Worm (Caenorhabditis elegans) whole organism, young adult: ENCODE data around the gene F19F10.14.

Experiments
- B0336.3 ChIP-seq: fragments of 200-800 bp; sonication (Bioruptor generic); IDR thresholded peaks from 2 replicates; pipeline ENCODE4 v1.3.6; 2022; ENCODE audit warnings: missing genetic modification characterization, missing compliant biosample characterization
- C06A6.2 ChIP-seq: fragments of 200-800 bp; sonication (Bioruptor generic); conservative IDR thresholded peaks from 2 replicates; pipeline ENCODE4 v1.3.6; 2022; ENCODE audit warnings: missing genetic modification characterization, missing compliant biosample characterization
- C17E4.6 ChIP-seq: fragments of 200-800 bp; sonication (Bioruptor generic); IDR thresholded peaks from 2 replicates; pipeline ENCODE4 v1.3.6; 2022; ENCODE audit warnings: missing genetic modification reagents, missing genetic modification characterization, missing compliant biosample characterization
- F49E8.2 ChIP-seq: sonication (generic microtip); optimal IDR thresholded peaks from 3 replicates; lab custom pipeline; 2017; ENCODE audit warnings: missing genetic modification characterization, mild to moderate bottlenecking, missing compliant biosample characterization, antibody characterized with exemption, moderate library complexity; ENCODE audit not compliant: insufficient read depth
- F57A8.1 ChIP-seq: fragments of 200-800 bp; sonication (Bioruptor generic); optimal IDR thresholded peaks from 2 replicates; lab custom pipeline; 2018; ENCODE audit warnings: mild to moderate bottlenecking, missing genetic modification characterization, moderate library complexity, missing compliant biosample characterization
- T07F8.4 ChIP-seq: sonication (generic microtip); optimal IDR thresholded peaks from 2 replicates; lab custom pipeline; 2016; ENCODE audit warnings: mild to moderate bottlenecking, missing genetic modification characterization, moderate library complexity, missing compliant biosample characterization
- T26A5.8 ChIP-seq: sonication (generic microtip); optimal IDR thresholded peaks from 2 replicates; lab custom pipeline; 2016; ENCODE audit warnings: missing genetic modification characterization, missing compliant biosample characterization
- Y53F4B.3 ChIP-seq: fragments of 200-800 bp; sonication (Bioruptor generic); IDR thresholded peaks from 2 replicates; pipeline ENCODE4 v1.3.6; 2022; ENCODE audit warnings: missing genetic modification reagents, missing genetic modification characterization, missing compliant biosample characterization
- aptf-2 ChIP-seq: fragments of 200-800 bp; sonication (Bioruptor generic); conservative IDR thresholded peaks from 2 replicates; pipeline ENCODE4 v1.3.6; 2022; ENCODE audit warnings: missing genetic modification reagents, missing genetic modification characterization, missing compliant biosample characterization
- bed-1 ChIP-seq: fragments of 200-800 bp; sonication (Bioruptor generic); IDR thresholded peaks from 2 replicates; pipeline ENCODE4 v1.3.6; 2022; ENCODE audit warnings: missing genetic modification reagents, missing genetic modification characterization, missing compliant biosample characterization
- cebp-1 ChIP-seq, 2 experiments: fragments of 200-800 bp in 1 of 2; sonication (Bioruptor generic) in 1 of 2; sonication (generic microtip) in 1 of 2; IDR thresholded peaks in 1 of 2; optimal IDR thresholded peaks in 1 of 2; 2 replicates each; pipeline versions ENCODE4 v1.3.6 to Lab custom; 2017 to 2022; ENCODE audit warnings: missing compliant biosample characterization in 2 of 2, missing genetic modification characterization in 2 of 2, mild to moderate bottlenecking in 1 of 2, missing genetic modification reagents in 1 of 2, moderate library complexity in 1 of 2
- ceh-40 ChIP-seq: fragments of 200-800 bp; sonication (Bioruptor generic); IDR thresholded peaks from 2 replicates; pipeline ENCODE4 v1.3.6; 2022; ENCODE audit warnings: missing genetic modification characterization, missing compliant biosample characterization
- ceh-58 ChIP-seq: fragments of 200-800 bp; sonication (Bioruptor generic); IDR thresholded peaks from 2 replicates; pipeline ENCODE4 v1.3.6; 2022; ENCODE audit warnings: missing genetic modification characterization, missing compliant biosample characterization
- ceh-79 ChIP-seq: sonication (generic microtip); optimal IDR thresholded peaks from 2 replicates; lab custom pipeline; 2017; ENCODE audit warnings: mild to moderate bottlenecking, missing genetic modification characterization, missing compliant biosample characterization
- die-1 ChIP-seq: sonication (generic microtip); optimal IDR thresholded peaks from 2 replicates; lab custom pipeline; 2016; ENCODE audit warnings: missing genotype, mild to moderate bottlenecking, missing genetic modification characterization, missing compliant biosample characterization
- dox-1 ChIP-seq: fragments of 200-800 bp; sonication (Bioruptor generic); IDR thresholded peaks from 2 replicates; pipeline ENCODE4 v1.3.6; 2022; ENCODE audit warnings: missing genetic modification reagents, missing genetic modification characterization, missing compliant biosample characterization
- dpl-1 ChIP-seq: fragments of 150-350 bp; optimal IDR thresholded peaks from 2 replicates; lab custom pipeline; 2014; ENCODE audit warnings: missing biosample characterization, missing genetic modification reagents, missing genetic modification characterization
- efl-1 ChIP-seq: fragments of 150-350 bp; optimal IDR thresholded peaks from 2 replicates; lab custom pipeline; 2014; ENCODE audit warnings: missing biosample characterization, missing genetic modification reagents, missing genetic modification characterization
- egrh-3 ChIP-seq: fragments of 200-800 bp; sonication (Bioruptor generic); IDR thresholded peaks from 2 replicates; pipeline ENCODE4 v1.3.6; 2022; ENCODE audit warnings: missing genetic modification reagents, missing genetic modification characterization, missing compliant biosample characterization
- lin-26 ChIP-seq: fragments of 200-800 bp; sonication (Bioruptor generic); IDR thresholded peaks from 2 replicates; pipeline ENCODE4 v1.3.6; 2022; ENCODE audit warnings: missing genetic modification reagents, missing genetic modification characterization, missing compliant biosample characterization
- lsy-27 ChIP-seq: sonication (generic microtip); optimal IDR thresholded peaks from 2 replicates; lab custom pipeline; 2017; ENCODE audit warnings: missing genetic modification characterization, mild to moderate bottlenecking, missing compliant biosample characterization, antibody characterized with exemption, missing genotype, borderline replicate concordance; ENCODE audit not compliant: insufficient read depth
- madf-10 ChIP-seq: sonication (generic microtip); optimal IDR thresholded peaks from 2 replicates; lab custom pipeline; 2016; ENCODE audit warnings: mild to moderate bottlenecking, missing genetic modification characterization, missing compliant biosample characterization
- madf-6 ChIP-seq: fragments of 200-800 bp; sonication (Bioruptor generic); IDR thresholded peaks from 2 replicates; pipeline ENCODE4 v1.3.6; 2022; ENCODE audit warnings: missing genetic modification reagents, missing genetic modification characterization, missing compliant biosample characterization
- madf-8 ChIP-seq: fragments of 200-800 bp; sonication (Bioruptor generic); conservative IDR thresholded peaks from 2 replicates; pipeline ENCODE4 v1.3.6; 2022; ENCODE audit warnings: missing genetic modification reagents, missing genetic modification characterization, missing compliant biosample characterization
- mel-28 ChIP-seq: sonication (generic microtip); optimal IDR thresholded peaks from 2 replicates; lab custom pipeline; 2016; ENCODE audit warnings: borderline replicate concordance, mild to moderate bottlenecking, missing genetic modification characterization, missing compliant biosample characterization
- mes-4 ChIP-seq: sonication (generic microtip); optimal IDR thresholded peaks from 2 replicates; lab custom pipeline; 2016; ENCODE audit warnings: missing genotype, missing genetic modification characterization, missing compliant biosample characterization
- rec-8 ChIP-seq, 2 experiments: sonication (generic microtip); optimal IDR thresholded peaks; 2 replicates each; lab custom pipeline; 2016; ENCODE audit warnings: mild to moderate bottlenecking in 2 of 2, missing genetic modification characterization in 2 of 2, missing genetic modification reagents in 2 of 2, missing genotype in 2 of 2, missing biosample characterization in 1 of 2, missing compliant biosample characterization in 1 of 2, moderate library complexity in 1 of 2
- sdz-38 ChIP-seq: sonication (generic microtip); optimal IDR thresholded peaks from 2 replicates; lab custom pipeline; 2016; ENCODE audit warnings: missing genotype, missing genetic modification characterization, missing compliant biosample characterization
- snpc-4 ChIP-seq, 5 experiments: fragments of 150-350 bp in 1 of 5; sonication (generic microtip) in 4 of 5; optimal IDR thresholded peaks; 2 replicates each; lab custom pipeline; 2014 to 2018; ENCODE audit warnings: missing genetic modification characterization in 5 of 5, missing biosample characterization in 3 of 5, antibody characterized with exemption in 2 of 5, mild to moderate bottlenecking in 2 of 5, missing compliant biosample characterization in 2 of 5, missing genotype in 2 of 5, moderate library complexity in 2 of 5, missing genetic modification reagents in 1 of 5
- tbp1 ChIP-seq: fragments of 200-800 bp; sonication (Bioruptor generic); optimal IDR thresholded peaks from 2 replicates; lab custom pipeline; 2018; ENCODE audit warnings: mild to moderate bottlenecking, missing genetic modification characterization, missing compliant biosample characterization
- tbx-9 ChIP-seq: sonication (generic microtip); optimal IDR thresholded peaks from 2 replicates; lab custom pipeline; 2016; ENCODE audit warnings: borderline replicate concordance, missing genetic modification characterization, inconsistent platforms, missing compliant biosample characterization
- tlf-1 ChIP-seq: fragments of 200-800 bp; sonication (Bioruptor generic); optimal IDR thresholded peaks from 2 replicates; lab custom pipeline; 2018; ENCODE audit warnings: mild to moderate bottlenecking, missing genetic modification characterization, missing compliant biosample characterization
- zfh-2 ChIP-seq: fragments of 200-800 bp; sonication (Bioruptor generic); conservative IDR thresholded peaks from 2 replicates; pipeline ENCODE4 v1.3.6; 2022; ENCODE audit warnings: missing genetic modification reagents, missing genetic modification characterization, missing compliant biosample characterization
- ztf-18 ChIP-seq: sonication (generic microtip); optimal IDR thresholded peaks from 2 replicates; lab custom pipeline; 2016; ENCODE audit warnings: missing genotype, mild to moderate bottlenecking, missing genetic modification characterization, missing compliant biosample characterization
- ztf-25 ChIP-seq: fragments of 200-800 bp; sonication (Bioruptor generic); IDR thresholded peaks from 2 replicates; pipeline ENCODE4 v1.3.6; 2022; ENCODE audit warnings: missing genetic modification reagents, missing genetic modification characterization, missing compliant biosample characterization
- ztf-28 ChIP-seq: fragments of 200-800 bp; sonication (Bioruptor generic); IDR thresholded peaks from 2 replicates; pipeline ENCODE4 v1.3.6; 2022; ENCODE audit warnings: missing genetic modification reagents, missing genetic modification characterization, missing compliant biosample characterization

The F19F10.14 gene

ce11 chrV:7604858-7605257, 34.0 kb upstream of the F19F10.14 start, which contains the start of gene clec-213:
TSS of gene clec-213 (plus strand) at chrV:7605158.
- TF ChIP-seq C06A6.2, result no peak
- TF ChIP-seq F49E8.2, result no peak

ce11 chrV:7603404-7603803, 32.5 kb upstream of the F19F10.14 start, which contains the start of gene C50E3.11:
TSS of gene C50E3.11 (minus strand) at chrV:7603486.
- TF ChIP-seq efl-1 (peak; percentile 86), dpl-1 (GFP tag; lab: Kevin White, UChicago) (peak; percentile 28), ztf-28 (GFP tag; lab: Robert Waterston, UW) (no peak), madf-6 (GFP tag; lab: Robert Waterston, UW) (peak; percentile 84), tbp1 (GFP tag; lab: Kevin White, UChicago) (no peak), mel-28 (tag; lab: Kevin White, UChicago) (no peak), ceh-40 (GFP tag; lab: Robert Waterston, UW) (no peak), madf-8 (GFP tag; lab: Robert Waterston, UW) (peak; percentile 26; the same call in 1 of the 2 replicates)

- TF ChIP-seq F57A8.1 (GFP tag; lab: Kevin White, UChicago) (no peak), madf-10 (tag; lab: Kevin White, UChicago) (no peak), cebp-1 (GFP tag; IDR thresholded peaks at IDR 0.05; lab: Robert Waterston, UW) (no peak), cebp-1 (tag; optimal IDR thresholded peaks at IDR 0.05; lab: Kevin White, UChicago) (no peak), tlf-1 (no peak), snpc-4 (GFP tag; optimal IDR thresholded peaks at IDR 0.05; lab: Kevin White, UChicago) (no peak), snpc-4 (tag; optimal IDR thresholded peaks at IDR 0.05; lab: Kevin White, UChicago) (no peak), T07F8.4 (tag; lab: Kevin White, UChicago) (no peak), C17E4.6 (GFP tag; lab: Robert Waterston, UW) (no peak), aptf-2 (GFP tag; lab: Robert Waterston, UW) (no peak), rec-8 (tag; optimal IDR thresholded peaks at IDR 0.05; lab: Kevin White, UChicago) (no peak)
Observed at ce11 chrV:7601443-7601842, 30.6 kb upstream of the F19F10.14 start, which contains the start of gene scl-26. TSS of gene scl-26 (minus strand) at chrV:7601543.

ce11 chrV:7600149-7600548, 29.3 kb upstream of the F19F10.14 start, which contains the start of gene C50E3.9:
TSS of gene C50E3.9 (minus strand) at chrV:7600249.
- TF ChIP-seq tbx-9 (tag; lab: Kevin White, UChicago) (no peak), T26A5.8 (no peak)

- no peak for TF ChIP-seq mel-28 (tag; lab: Kevin White, UChicago)
- TF ChIP-seq ceh-79 (tag; lab: Kevin White, UChicago), result no peak
- no peak for TF ChIP-seq ztf-25 (GFP tag; lab: Robert Waterston, UW)
- TF ChIP-seq sdz-38 (tag; lab: Kevin White, UChicago), result no peak
- TF ChIP-seq ceh-58 (GFP tag; lab: Robert Waterston, UW), result no peak
- TF ChIP-seq mes-4, result no peak
- no peak for TF ChIP-seq zfh-2 (GFP tag; lab: Robert Waterston, UW)
- TF ChIP-seq egrh-3 (GFP tag; lab: Robert Waterston, UW), result no peak
- no peak for TF ChIP-seq die-1
- TF ChIP-seq bed-1 (GFP tag; lab: Robert Waterston, UW), result no peak
- TF ChIP-seq ztf-18 (tag; lab: Kevin White, UChicago), result no peak
- no peak for TF ChIP-seq dox-1 (GFP tag; lab: Robert Waterston, UW)
- TF ChIP-seq Y53F4B.3 (GFP tag; lab: Robert Waterston, UW), result no peak
- TF ChIP-seq B0336.3 (GFP tag; lab: Robert Waterston, UW), result no peak
- TF ChIP-seq snpc-4 (GFP tag; optimal IDR thresholded peaks at IDR 0.05; lab: Kevin White, UChicago), result no peak
- no peak for TF ChIP-seq snpc-4 (tag; optimal IDR thresholded peaks at IDR 0.05; lab: Kevin White, UChicago)
- no peak for TF ChIP-seq lin-26 (GFP tag; lab: Robert Waterston, UW)
- no peak for TF ChIP-seq lsy-27 (tag; lab: Kevin White, UChicago)
Observed at ce11 chrV:7598269-7598668, 27.4 kb upstream of the F19F10.14 start, which contains the start of gene C50E3.7. TSS of gene C50E3.7 (minus strand) at chrV:7598369.
